Worm (Caenorhabditis elegans) whole organism, L4 larva: ENCODE results near the gene nrsn-1.

Experiments
- dmd-9 ChIP-seq: fragments of 200-800 bp; sonication (Bioruptor generic); IDR thresholded peaks from 2 replicates; pipeline ENCODE4 v1.3.6; 2022; ENCODE audit warnings: missing genetic modification reagents, missing genetic modification characterization, missing compliant biosample characterization
- lin-13 ChIP-seq: fragments of 150-350 bp; optimal IDR thresholded peaks from 2 replicates; lab custom pipeline; 2014; ENCODE audit warnings: missing biosample characterization, missing genetic modification reagents, missing genetic modification characterization
- mes-2 ChIP-seq: sonication (generic microtip); optimal IDR thresholded peaks from 2 replicates; lab custom pipeline; 2016; ENCODE audit warnings: missing genotype, mild to moderate bottlenecking, missing genetic modification characterization, missing compliant biosample characterization; ENCODE audit not compliant: poor library complexity, severe bottlenecking
- nhr-42 ChIP-seq: fragments of 200-800 bp; sonication (Bioruptor generic); IDR thresholded peaks from 2 replicates; pipeline ENCODE4 v1.3.6; 2022; ENCODE audit warnings: missing genetic modification characterization, missing compliant biosample characterization
- saeg-2 ChIP-seq: fragments of 200-800 bp; sonication (Bioruptor generic); IDR thresholded peaks from 2 replicates; pipeline ENCODE4 v1.3.6; 2022; ENCODE audit warnings: missing genetic modification reagents, missing genetic modification characterization, missing compliant biosample characterization

DNA sequence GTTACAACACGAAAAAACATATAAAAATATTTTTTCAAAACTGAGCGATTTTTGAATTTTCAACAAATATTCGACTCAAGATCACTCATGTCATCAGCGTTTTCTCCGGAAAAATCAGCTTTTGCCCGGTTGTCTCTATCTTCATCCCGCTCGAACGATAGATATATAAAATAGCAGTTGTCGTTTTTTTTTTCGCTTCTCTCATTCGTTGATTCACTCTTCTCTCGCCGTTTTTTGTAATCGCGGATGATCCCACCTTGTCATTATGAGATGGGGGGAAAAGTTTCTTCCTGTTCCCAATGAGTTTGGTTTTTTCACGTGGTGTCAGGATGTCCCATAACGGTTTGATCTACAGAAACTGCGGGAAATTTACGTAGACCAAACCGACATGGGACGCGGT, 20.5 kb downstream of the nrsn-1 start:
- TF ChIP-seq dmd-9 (GFP tag; lab: Robert Waterston, UW) (no peak), lin-13 (no peak), mes-2 (no peak), nhr-42 (no peak), saeg-2 (GFP tag; lab: Robert Waterston, UW) (no peak)
